Worm (Caenorhabditis elegans) whole organism, late embryonic: ENCODE measurements around the gene T16D1.1.

Experiments
- C38D4.7 ChIP-seq: fragments of 200-800 bp; sonication (Bioruptor generic); optimal IDR thresholded peaks from 2 replicates; lab custom pipeline; 2018; ENCODE audit warnings: mild to moderate bottlenecking, missing genetic modification characterization, moderate library complexity, missing compliant biosample characterization
- F13H6.1 ChIP-seq: sonication (generic microtip); optimal IDR thresholded peaks from 2 replicates; lab custom pipeline; 2016; ENCODE audit warnings: missing genetic modification characterization, missing compliant biosample characterization
- T23F11.4 ChIP-seq: fragments of 200-800 bp; sonication (Bioruptor generic); optimal IDR thresholded peaks from 2 replicates; lab custom pipeline; 2018; ENCODE audit warnings: mild to moderate bottlenecking, missing genetic modification characterization, missing compliant biosample characterization
- ahr-1 ChIP-seq: sonication (generic microtip); optimal IDR thresholded peaks from 2 replicates; lab custom pipeline; 2016; ENCODE audit warnings: missing genetic modification characterization, missing compliant biosample characterization
- ceh-14 ChIP-seq: sonication (generic microtip); optimal IDR thresholded peaks from 2 replicates; lab custom pipeline; 2016; ENCODE audit warnings: missing genotype, missing genetic modification characterization, missing compliant biosample characterization
- ceh-18 ChIP-seq: sonication (generic microtip); optimal IDR thresholded peaks from 2 replicates; lab custom pipeline; 2016; ENCODE audit warnings: missing genetic modification characterization, missing compliant biosample characterization
- ceh-19 ChIP-seq: fragments of 200-800 bp; sonication (Bioruptor generic); optimal IDR thresholded peaks from 2 replicates; lab custom pipeline; 2018; ENCODE audit warnings: mild to moderate bottlenecking, missing genetic modification characterization, missing compliant biosample characterization
- ceh-2 ChIP-seq: sonication (generic microtip); optimal IDR thresholded peaks from 2 replicates; lab custom pipeline; 2016; ENCODE audit warnings: missing genotype, missing genetic modification characterization, missing compliant biosample characterization
- ceh-22 ChIP-seq: sonication (generic microtip); optimal IDR thresholded peaks from 2 replicates; lab custom pipeline; 2017; ENCODE audit warnings: missing biosample characterization, missing genetic modification characterization
- ceh-30 ChIP-seq: fragments of 150-350 bp; optimal IDR thresholded peaks from 2 replicates; lab custom pipeline; 2014; ENCODE audit warnings: missing biosample characterization, missing genetic modification characterization
- ceh-45 ChIP-seq: fragments of 200-800 bp; sonication (Bioruptor generic); IDR thresholded peaks from 2 replicates; pipeline ENCODE4 v1.3.6; 2022; ENCODE audit warnings: missing genetic modification reagents, missing genetic modification characterization, missing compliant biosample characterization
- ceh-6 ChIP-seq: fragments of 200-800 bp; sonication (Bioruptor generic); optimal IDR thresholded peaks from 2 replicates; lab custom pipeline; 2018; ENCODE audit warnings: mild to moderate bottlenecking, missing genetic modification characterization, missing compliant biosample characterization
- che-1 ChIP-seq: sonication (generic microtip); optimal IDR thresholded peaks from 2 replicates; lab custom pipeline; 2016; ENCODE audit warnings: mild to moderate bottlenecking, missing genetic modification characterization, missing compliant biosample characterization
- dmd-4 ChIP-seq: sonication (generic microtip); optimal IDR thresholded peaks from 2 replicates; lab custom pipeline; 2016; ENCODE audit warnings: borderline replicate concordance, missing genetic modification characterization, missing compliant biosample characterization
- dve-1 ChIP-seq: sonication (generic microtip); optimal IDR thresholded peaks from 2 replicates; lab custom pipeline; 2017; ENCODE audit warnings: antibody characterized with exemption, mild to moderate bottlenecking, missing genetic modification characterization, missing compliant biosample characterization
- elt-2 ChIP-seq: sonication (generic microtip); optimal IDR thresholded peaks from 2 replicates; lab custom pipeline; 2016; ENCODE audit warnings: missing genetic modification reagents, missing genetic modification characterization, missing compliant biosample characterization
- elt-4 ChIP-seq: sonication (generic microtip); optimal IDR thresholded peaks from 2 replicates; lab custom pipeline; 2016; ENCODE audit warnings: missing genetic modification characterization, missing compliant biosample characterization
- ets-4 ChIP-seq: sonication (generic microtip); optimal IDR thresholded peaks from 2 replicates; lab custom pipeline; 2016; ENCODE audit warnings: missing genetic modification characterization, missing compliant biosample characterization
- fax-1 ChIP-seq: sonication (generic microtip); optimal IDR thresholded peaks from 2 replicates; lab custom pipeline; 2016; ENCODE audit warnings: missing genotype, missing genetic modification characterization, missing compliant biosample characterization
- fkh-10 ChIP-seq: fragments of 150-350 bp; optimal IDR thresholded peaks from 2 replicates; lab custom pipeline; 2014; ENCODE audit warnings: missing biosample characterization, missing genetic modification reagents, missing genetic modification characterization
- hlh-13 ChIP-seq: fragments of 200-800 bp; sonication (Bioruptor generic); optimal IDR thresholded peaks from 2 replicates; lab custom pipeline; 2018; ENCODE audit warnings: mild to moderate bottlenecking, missing genetic modification characterization, missing compliant biosample characterization
- hlh-15 ChIP-seq: sonication (generic microtip); optimal IDR thresholded peaks from 2 replicates; lab custom pipeline; 2016; ENCODE audit warnings: missing genetic modification characterization, missing compliant biosample characterization
- hlh-30 ChIP-seq: sonication (generic microtip); optimal IDR thresholded peaks from 2 replicates; lab custom pipeline; 2017; ENCODE audit warnings: antibody characterized with exemption, missing genetic modification characterization, missing compliant biosample characterization; ENCODE audit not compliant: insufficient read depth
- hlh-8 ChIP-seq: sonication (generic microtip); optimal IDR thresholded peaks from 2 replicates; lab custom pipeline; 2016; ENCODE audit warnings: missing genotype, missing genetic modification characterization, missing compliant biosample characterization
- lim-6 ChIP-seq: sonication (generic microtip); optimal IDR thresholded peaks from 2 replicates; lab custom pipeline; 2016; ENCODE audit warnings: missing genetic modification characterization, missing compliant biosample characterization
- nfya-1 ChIP-seq: sonication (generic microtip); optimal IDR thresholded peaks from 2 replicates; lab custom pipeline; 2017; ENCODE audit warnings: missing genetic modification characterization, mild to moderate bottlenecking, missing compliant biosample characterization, antibody characterized with exemption, moderate library complexity
- odd-2 ChIP-seq: sonication (generic microtip); optimal IDR thresholded peaks from 2 replicates; lab custom pipeline; 2017; ENCODE audit warnings: antibody characterized with exemption, mild to moderate bottlenecking, missing genetic modification characterization, missing compliant biosample characterization
- pag-3 ChIP-seq: sonication (generic microtip); optimal IDR thresholded peaks from 2 replicates; lab custom pipeline; 2016; ENCODE audit warnings: missing compliant biosample characterization, missing genetic modification characterization, borderline replicate concordance
- pat-9 ChIP-seq: fragments of 200-800 bp; sonication (Bioruptor generic); optimal IDR thresholded peaks from 2 replicates; lab custom pipeline; 2018; ENCODE audit warnings: mild to moderate bottlenecking, missing genetic modification characterization, moderate library complexity, missing compliant biosample characterization
- pha-2 ChIP-seq: sonication (generic microtip); optimal IDR thresholded peaks from 2 replicates; lab custom pipeline; 2017; ENCODE audit warnings: mild to moderate bottlenecking, missing genetic modification characterization, missing compliant biosample characterization
- pha-4 ChIP-seq: fragments of 150-350 bp; optimal IDR thresholded peaks from 2 replicates; lab custom pipeline; 2018; ENCODE audit warnings: missing biosample characterization, missing genetic modification reagents, missing genetic modification characterization
- pqm-1 ChIP-seq: sonication (generic microtip); optimal IDR thresholded peaks from 2 replicates; lab custom pipeline; 2016; ENCODE audit warnings: missing genetic modification characterization, missing compliant biosample characterization
- pros-1 ChIP-seq: fragments of 150-350 bp; optimal IDR thresholded peaks from 2 replicates; lab custom pipeline; 2014; ENCODE audit warnings: missing biosample characterization, missing genetic modification reagents, missing genetic modification characterization
- sox-2 ChIP-seq: fragments of 200-800 bp; sonication (Bioruptor generic); IDR thresholded peaks from 2 replicates; pipeline ENCODE4 v1.3.6; 2022; ENCODE audit warnings: missing genetic modification reagents, missing genetic modification characterization, missing compliant biosample characterization
- unc-3 ChIP-seq, 2 experiments: fragments of 200-800 bp in 1 of 2; sonication (Bioruptor generic) in 1 of 2; sonication (generic microtip) in 1 of 2; conservative IDR thresholded peaks in 1 of 2; optimal IDR thresholded peaks in 1 of 2; 2 replicates each; pipeline versions ENCODE4 v1.3.6 to Lab custom; 2016 to 2022; ENCODE audit warnings: missing compliant biosample characterization in 2 of 2, missing genetic modification characterization in 2 of 2, missing genetic modification reagents in 1 of 2
- unc-42 ChIP-seq: sonication (generic microtip); optimal IDR thresholded peaks from 2 replicates; lab custom pipeline; 2016; ENCODE audit warnings: missing genotype, missing genetic modification characterization, missing compliant biosample characterization
- unc-55 ChIP-seq: sonication (generic microtip); optimal IDR thresholded peaks from 2 replicates; lab custom pipeline; 2017; ENCODE audit warnings: missing biosample characterization, missing genetic modification reagents, missing genetic modification characterization
- unc-86 ChIP-seq: sonication (generic microtip); optimal IDR thresholded peaks from 2 replicates; lab custom pipeline; 2016; ENCODE audit warnings: missing genetic modification characterization, missing compliant biosample characterization

The T16D1.1 gene

DNA sequence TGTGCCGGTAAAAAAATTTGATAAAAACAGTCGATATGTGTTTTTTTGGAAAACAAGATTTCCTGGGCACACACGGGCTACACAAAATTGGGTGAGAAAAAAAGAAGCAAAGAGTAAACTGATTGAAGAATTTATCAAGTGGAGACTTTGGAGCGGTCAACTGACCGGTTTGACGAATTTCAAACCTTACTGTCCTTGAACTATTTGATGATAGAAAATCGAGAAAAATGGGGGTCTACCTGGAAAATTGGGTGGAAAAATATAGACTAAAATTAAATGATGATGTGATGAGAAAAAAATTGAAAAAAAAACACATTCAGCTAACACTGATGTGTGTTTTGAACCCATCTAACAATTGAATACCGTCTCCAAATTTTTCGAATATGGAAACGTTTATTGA, 30.6 kb downstream of the T16D1.1 start, which contains the start of gene C34F11.8:
C34F11.8 (minus strand) TSS at position 135 of the 400 bp plus-strand sequence.
- TF ChIP-seq elt-4 (tag; lab: Kevin White, UChicago) (no peak), unc-55 (GFP tag; lab: Kevin White, UChicago) (no peak)

DNA sequence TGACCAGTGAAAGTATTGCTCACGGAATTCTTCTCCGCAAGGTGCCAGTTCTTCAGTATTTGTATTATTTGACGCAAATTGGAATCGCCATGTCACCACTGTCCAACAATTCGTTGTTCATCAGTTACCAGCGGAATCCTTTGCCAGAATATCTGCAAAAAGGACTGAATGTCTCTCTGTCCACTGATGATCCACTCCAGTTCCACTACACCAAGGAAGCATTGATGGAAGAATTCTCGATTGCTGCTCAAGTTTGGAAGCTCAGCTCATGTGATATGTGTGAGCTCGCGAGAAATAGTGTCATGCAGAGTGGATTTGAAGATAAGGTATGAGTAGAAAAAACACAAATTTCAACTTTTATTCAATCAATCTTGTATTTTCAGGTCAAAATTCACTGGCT, 32.3 kb downstream of the T16D1.1 start:
- TF ChIP-seq fax-1 (tag; lab: Kevin White, UChicago) (no peak), hlh-13 (GFP tag; lab: Kevin White, UChicago) (no peak), hlh-30 (tag; lab: Kevin White, UChicago) (no peak), ahr-1 (tag; lab: Kevin White, UChicago) (no peak), lim-6 (no peak), unc-3 (GFP tag; conservative IDR thresholded peaks at IDR 0.05; lab: Robert Waterston, UW) (no peak), unc-3 (tag; optimal IDR thresholded peaks at IDR 0.05; lab: Kevin White, UChicago) (no peak), elt-2 (tag; lab: Kevin White, UChicago) (no peak), ceh-2 (tag; lab: Kevin White, UChicago) (no peak), che-1 (tag; lab: Kevin White, UChicago) (no peak), pat-9 (no peak), ets-4 (tag; lab: Kevin White, UChicago) (no peak), pros-1 (tag; lab: Kevin White, UChicago) (no peak), ceh-45 (GFP tag; lab: Robert Waterston, UW) (no peak)

DNA sequence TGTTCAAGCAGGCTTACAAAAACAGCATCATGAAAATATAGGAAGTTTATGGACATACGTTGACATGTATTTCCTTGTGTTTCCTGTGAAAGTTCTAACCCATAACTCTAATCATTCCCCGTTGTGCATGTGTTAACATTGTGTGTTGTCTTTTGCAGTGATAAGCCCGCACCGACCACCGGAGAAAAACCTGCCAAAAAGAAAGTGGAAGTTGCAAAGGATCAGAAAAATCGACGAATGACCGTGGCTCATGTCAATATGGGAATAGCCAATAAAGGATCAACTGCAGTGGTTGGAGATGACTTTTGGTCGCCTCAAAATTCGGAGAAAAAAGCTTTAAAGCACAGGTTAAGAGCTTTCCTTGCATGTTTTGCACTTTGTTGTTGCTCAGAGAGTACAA, 36.2 kb downstream of the T16D1.1 start:
- TF ChIP-seq ceh-22 (tag; lab: Kevin White, UChicago) (no peak), sox-2 (no peak), T23F11.4 (GFP tag; lab: Kevin White, UChicago) (no peak), elt-2 (tag; lab: Kevin White, UChicago) (peak; percentile 6)

DNA sequence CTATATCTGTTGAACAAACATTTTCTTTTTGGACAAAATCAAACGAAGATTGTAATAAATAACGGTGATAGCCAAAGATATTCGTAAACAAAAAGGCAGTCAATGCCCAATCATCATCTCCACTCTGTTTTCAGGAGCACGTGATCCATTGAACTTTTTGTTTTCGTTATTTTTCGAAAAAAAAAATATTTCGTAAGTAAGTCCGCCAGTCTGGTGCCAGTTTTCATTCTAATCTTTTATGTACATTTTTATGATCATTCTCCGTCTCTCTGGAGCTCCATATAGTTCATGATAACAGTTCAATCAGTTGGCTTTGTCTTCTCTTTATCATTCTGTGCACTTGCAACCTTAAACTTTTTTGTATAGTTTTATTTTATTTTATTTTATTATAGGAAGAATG, 38.5 kb downstream of the T16D1.1 start, which contains the start of gene ampd-1:
ampd-1 (plus strand) TSS at position 393 of the 400 bp plus-strand sequence.
- TF ChIP-seq hlh-15 (tag; lab: Kevin White, UChicago) (no peak), elt-2 (tag; lab: Kevin White, UChicago) (peak; percentile 84)
- TF ChIP-seq, all 69 proteins: peak for 1

DNA sequence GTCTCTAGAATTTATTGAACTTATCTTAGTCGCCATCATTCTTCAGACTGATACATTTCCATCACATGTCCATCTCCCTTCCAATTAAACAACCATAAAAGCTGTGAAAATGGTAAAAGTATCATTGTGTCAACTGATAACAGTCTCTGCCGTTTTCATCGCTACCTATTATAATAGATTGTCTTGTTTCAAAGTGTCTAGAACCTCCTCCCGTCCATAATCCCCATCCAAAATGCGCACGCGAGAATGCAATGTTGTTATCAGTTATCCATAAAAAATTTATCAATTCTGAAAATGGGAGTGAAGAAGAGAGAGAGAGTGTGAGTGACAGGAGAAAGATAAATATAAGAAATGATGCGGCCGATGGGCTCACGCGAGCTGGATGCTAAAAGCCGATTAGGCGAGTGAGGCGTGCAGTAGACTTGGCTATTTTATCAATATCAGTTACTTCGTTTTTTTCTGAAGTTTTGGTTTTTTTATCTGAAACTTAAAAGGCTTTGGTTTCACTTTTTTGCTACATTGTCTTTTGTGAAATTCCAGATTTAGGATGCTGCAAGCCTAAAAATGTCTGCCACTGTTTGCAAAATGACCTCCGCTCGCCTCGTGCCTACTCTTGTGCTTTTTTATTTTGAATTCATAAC, 39.4 kb downstream of the T16D1.1 start:
- TF ChIP-seq elt-2 (tag; lab: Kevin White, UChicago), result peak; percentile 96
- TF ChIP-seq ceh-19, result no peak
- TF ChIP-seq dve-1 (tag; lab: Kevin White, UChicago), result peak; percentile 40
- TF ChIP-seq pqm-1 (tag; lab: Kevin White, UChicago), result peak; percentile 66
- TF ChIP-seq, all 69 proteins: peak for 3

DNA sequence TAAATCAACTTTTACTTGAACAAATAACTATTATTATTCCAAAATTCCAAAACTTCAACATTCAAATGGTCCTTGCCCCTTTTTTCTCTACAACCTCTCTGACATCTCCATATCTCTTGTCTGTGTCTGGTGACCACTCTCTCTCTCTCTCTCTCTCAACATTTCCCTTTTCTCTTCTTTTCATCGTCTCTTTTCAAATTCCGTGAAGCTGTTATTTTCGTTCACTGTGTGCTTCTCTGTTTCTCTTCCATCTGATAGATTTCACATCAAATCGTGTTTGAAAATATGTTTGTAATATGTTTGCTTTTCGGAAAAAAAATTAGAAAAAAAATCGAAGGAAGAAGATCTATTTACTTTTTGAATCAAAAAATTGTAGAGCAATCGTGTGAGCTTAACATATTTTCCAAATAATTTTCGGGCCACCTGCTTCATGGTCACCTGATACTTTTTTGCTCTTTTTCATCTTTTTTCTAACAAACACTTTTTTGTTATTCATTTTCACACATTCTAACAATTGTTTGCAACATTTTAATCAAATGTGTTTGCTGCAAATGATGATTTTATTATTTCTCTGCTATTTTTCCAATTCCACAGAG, 40.4 kb downstream of the T16D1.1 start:
- TF ChIP-seq hlh-30 (tag; lab: Kevin White, UChicago), result peak; percentile 61
- no peak for TF ChIP-seq ceh-30 (tag; lab: Kevin White, UChicago)
- TF ChIP-seq ceh-6, result no peak
- no peak for TF ChIP-seq hlh-13 (GFP tag; lab: Kevin White, UChicago)
- TF ChIP-seq C38D4.7 (GFP tag; lab: Kevin White, UChicago), result no peak
- no peak for TF ChIP-seq pqm-1 (tag; lab: Kevin White, UChicago)
- TF ChIP-seq ets-4 (tag; lab: Kevin White, UChicago), result no peak
- no peak for TF ChIP-seq fax-1 (tag; lab: Kevin White, UChicago)
- TF ChIP-seq fkh-10 (GFP tag; lab: Kevin White, UChicago), result no peak
- TF ChIP-seq pha-4 (tag; lab: Kevin White, UChicago), result no peak
- TF ChIP-seq ceh-18 (tag; lab: Kevin White, UChicago), result peak; percentile 31
- peak; percentile 59 for TF ChIP-seq unc-55 (GFP tag; lab: Kevin White, UChicago)
- TF ChIP-seq unc-42 (tag; lab: Kevin White, UChicago), result peak; percentile 10
- TF ChIP-seq elt-2 (tag; lab: Kevin White, UChicago), result no peak
- no peak for TF ChIP-seq pha-2 (tag; lab: Kevin White, UChicago)
- no peak for TF ChIP-seq T23F11.4 (GFP tag; lab: Kevin White, UChicago)
- peak; percentile 7 for TF ChIP-seq nfya-1 (tag; lab: Kevin White, UChicago)
- no peak for TF ChIP-seq pag-3 (tag; lab: Kevin White, UChicago)
- TF ChIP-seq unc-86 (tag; lab: Kevin White, UChicago), result no peak
- no peak for TF ChIP-seq ceh-19
- no peak for TF ChIP-seq ceh-14
- TF ChIP-seq odd-2, result no peak
- TF ChIP-seq F13H6.1 (tag; lab: Kevin White, UChicago), result no peak
- TF ChIP-seq dmd-4 (tag; lab: Kevin White, UChicago), result no peak
- no peak for TF ChIP-seq hlh-8 (tag; lab: Kevin White, UChicago)
